Worm (Caenorhabditis elegans): ENCODE data around the gene lpin-1.

- TF ChIP-seq hpl-2 (GFP tag; optimal IDR thresholded peaks at IDR 0.05) = no peak
- TF ChIP-seq nhr-85 (tag) = no peak
Measured at ce11 chrV:13606651-13607242, 47.2 kb downstream of the lpin-1 start, which contains the start of gene fmo-4.
